Worm (Caenorhabditis elegans) whole organism, L2 larva: ENCODE data around the gene Y64G10A.10.

ENCODE experiments used
- R02D3.7 ChIP-seq: fragments of 150-350 bp; optimal IDR thresholded peaks from 2 replicates; lab custom pipeline; 2014; ENCODE audit warnings: missing biosample characterization, missing genetic modification characterization
- dmd-4 ChIP-seq: sonication (generic microtip); optimal IDR thresholded peaks from 2 replicates; lab custom pipeline; 2017; ENCODE audit warnings: missing biosample characterization, missing genetic modification characterization
- fos-1 ChIP-seq: fragments of 150-350 bp; optimal IDR thresholded peaks from 2 replicates; lab custom pipeline; 2014; ENCODE audit warnings: missing biosample characterization, missing genetic modification characterization
- lin-11 ChIP-seq: fragments of 150-350 bp; sonication (generic microtip); optimal IDR thresholded peaks from 2 replicates; lab custom pipeline; 2014; ENCODE audit warnings: missing biosample characterization, missing genetic modification characterization, inconsistent platforms, mixed read lengths
- mdl-1 ChIP-seq, 2 experiments: fragments of 150-350 bp in 1 of 2; sonication (generic microtip) in 1 of 2; optimal IDR thresholded peaks; 2 replicates each; lab custom pipeline; 2017; ENCODE audit warnings: missing biosample characterization in 2 of 2, missing genetic modification characterization in 2 of 2
- nhr-10 ChIP-seq: sonication (generic microtip); optimal IDR thresholded peaks from 2 replicates; lab custom pipeline; 2017; ENCODE audit warnings: missing biosample characterization, missing genetic modification characterization
- nhr-25 ChIP-seq: fragments of 150-350 bp; sonication (generic microtip); optimal IDR thresholded peaks from 3 replicates; lab custom pipeline; 2014; ENCODE audit warnings: missing biosample characterization, missing genetic modification characterization
- snpc-4 ChIP-seq: fragments of 150-350 bp; optimal IDR thresholded peaks from 2 replicates; lab custom pipeline; 2014; ENCODE audit warnings: missing biosample characterization, missing genetic modification characterization
- unc-55 ChIP-seq: fragments of 150-350 bp; sonication (generic microtip); optimal IDR thresholded peaks from 3 replicates; lab custom pipeline; 2014; ENCODE audit warnings: missing biosample characterization, missing genetic modification reagents, missing genetic modification characterization
- ztf-11 ChIP-seq: sonication (generic microtip); optimal IDR thresholded peaks from 2 replicates; lab custom pipeline; 2017; ENCODE audit warnings: missing biosample characterization, missing genetic modification characterization

ce11 chrIV:14194317-14194716 lies 46.9 kb downstream of the Y64G10A.10 start:
- TF ChIP-seq ztf-11 (tag; lab: Kevin White, UChicago) (no peak), snpc-4 (tag; lab: Kevin White, UChicago) (no peak), nhr-10 (tag; lab: Kevin White, UChicago) (no peak), mdl-1 (tag; optimal IDR thresholded peaks at IDR 0.05; lab: Kevin White, UChicago) (no peak), unc-55 (GFP tag; lab: Kevin White, UChicago) (no peak), fos-1 (tag; lab: Kevin White, UChicago) (no peak), dmd-4 (tag; lab: Kevin White, UChicago) (no peak), lin-11 (tag; lab: Kevin White, UChicago) (no peak), R02D3.7 (tag; lab: Kevin White, UChicago) (no peak), nhr-25 (tag; lab: Kevin White, UChicago) (no peak)
